Worm (Caenorhabditis elegans) whole organism, mixed stage, embryonic: ENCODE results near the gene tlp-1.

Experiments used
- elt-3 ChIP-seq: fragments of 150-350 bp; optimal IDR thresholded peaks from 2 replicates; lab custom pipeline; 2014; ENCODE audit warnings: missing biosample characterization, missing genetic modification characterization
- snpc-4 ChIP-seq: fragments of 150-350 bp; optimal IDR thresholded peaks from 2 replicates; lab custom pipeline; 2014; ENCODE audit warnings: missing biosample characterization, missing genetic modification characterization

ce11 chrIV:13716735-13717134 is 12.9 kb upstream of the tlp-1 start:
- TF ChIP-seq snpc-4 (tag; lab: Kevin White, UChicago) (no peak), elt-3 (tag; lab: Kevin White, UChicago) (no peak)
